Fruit fly (Drosophila melanogaster) whole organism, embryonic: ENCODE measurements around the gene Kua.

Experiments used
- Adf1 ChIP-seq: fragments of 200-800 bp; sonication (Bioruptor generic); IDR thresholded peaks from 2 replicates; pipeline ENCODE4 v1.3.6; 2022; ENCODE audit warnings: missing biosample characterization, missing genetic modification characterization
- CG9727 ChIP-seq: fragments of 200-800 bp; sonication (Bioruptor generic); optimal IDR thresholded peaks from 3 replicates; lab custom pipeline; 2017; ENCODE audit warnings: missing biosample characterization, mild to moderate bottlenecking, missing genetic modification characterization
- al ChIP-seq: fragments of 200-800 bp; sonication (Bioruptor generic); IDR thresholded peaks from 2 replicates; pipeline ENCODE4 v1.3.6; 2022; ENCODE audit warnings: missing biosample characterization, missing genetic modification characterization
- fd96Cb ChIP-seq: fragments of 200-800 bp; sonication (Bioruptor generic); optimal IDR thresholded peaks from 2 replicates; lab custom pipeline; 2018; ENCODE audit warnings: missing biosample characterization, mild to moderate bottlenecking, missing genetic modification characterization, moderate library complexity
- gcm ChIP-seq: fragments of 200-800 bp; sonication (Bioruptor generic); optimal IDR thresholded peaks from 2 replicates; lab custom pipeline; 2019; ENCODE audit warnings: missing biosample characterization, mild to moderate bottlenecking, missing genetic modification characterization, moderate library complexity

DNA sequence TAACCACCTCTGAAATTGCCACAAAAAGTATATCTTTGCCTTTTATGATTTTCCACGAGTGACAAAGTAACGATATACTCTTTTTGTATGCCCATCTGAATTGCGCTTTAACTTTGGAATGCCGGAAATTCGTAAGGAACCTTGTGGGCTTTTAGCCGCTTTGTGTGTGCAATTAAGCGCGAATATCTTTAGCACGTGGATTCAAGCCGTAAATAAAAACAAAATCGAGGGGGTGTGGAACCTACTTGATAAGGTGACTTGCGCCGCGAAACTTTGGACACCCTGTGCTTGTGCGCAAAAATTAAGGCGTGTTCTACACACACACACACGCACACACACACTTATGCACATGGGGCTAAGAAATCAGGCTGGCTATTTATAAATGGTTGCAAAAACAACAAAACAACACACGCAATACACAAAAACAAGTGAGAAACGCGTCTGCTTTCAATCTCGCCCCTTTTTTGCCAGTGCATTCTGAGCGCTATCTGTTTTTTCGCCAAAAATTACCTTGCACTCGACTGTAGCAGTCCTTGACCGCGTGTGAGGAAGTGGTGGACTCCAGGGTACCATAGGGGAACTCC is 13.2 kb upstream of the Kua start:
- TF ChIP-seq CG9727 (no peak), al (GFP tag; lab: Robert Waterston, UW) (no peak), fd96Cb (tag; lab: Kevin White, UChicago) (no peak), gcm (GFP tag; lab: Kevin White, UChicago) (no peak), Adf1 (no peak)
